Worm (Caenorhabditis elegans) whole organism, late embryonic: Measurements from ENCODE around the gene C45E5.1.

Source experiments
- ama-1 ChIP-seq: fragments of 150-350 bp; optimal IDR thresholded peaks from 2 replicates; lab custom pipeline; 2014
- ceh-48 ChIP-seq: sonication (generic microtip); optimal IDR thresholded peaks from 2 replicates; lab custom pipeline; 2016; ENCODE audit warnings: missing genetic modification characterization, inconsistent platforms, missing compliant biosample characterization
- dmd-4 ChIP-seq: sonication (generic microtip); optimal IDR thresholded peaks from 2 replicates; lab custom pipeline; 2016; ENCODE audit warnings: borderline replicate concordance, missing genetic modification characterization, missing compliant biosample characterization
- fkh-10 ChIP-seq: fragments of 150-350 bp; optimal IDR thresholded peaks from 2 replicates; lab custom pipeline; 2014; ENCODE audit warnings: missing biosample characterization, missing genetic modification reagents, missing genetic modification characterization
- mec-3 ChIP-seq: sonication (generic microtip); optimal IDR thresholded peaks from 2 replicates; lab custom pipeline; 2016; ENCODE audit warnings: borderline replicate concordance, missing genetic modification characterization, missing compliant biosample characterization
- pha-4 ChIP-seq: fragments of 150-350 bp; optimal IDR thresholded peaks from 2 replicates; lab custom pipeline; 2018; ENCODE audit warnings: missing biosample characterization, missing genetic modification reagents, missing genetic modification characterization
- pqm-1 ChIP-seq: sonication (generic microtip); optimal IDR thresholded peaks from 2 replicates; lab custom pipeline; 2016; ENCODE audit warnings: missing genetic modification characterization, missing compliant biosample characterization
- sox-4 ChIP-seq: sonication (generic microtip); optimal IDR thresholded peaks from 2 replicates; lab custom pipeline; 2017; ENCODE audit warnings: mild to moderate bottlenecking, missing genetic modification characterization, inconsistent platforms, missing compliant biosample characterization
- unc-55 ChIP-seq: sonication (generic microtip); optimal IDR thresholded peaks from 2 replicates; lab custom pipeline; 2017; ENCODE audit warnings: missing biosample characterization, missing genetic modification reagents, missing genetic modification characterization

ce11 chrIV:5757762-5758161 is 13.6 kb downstream of the C45E5.1 start, which contains the start of gene nhr-46:
- TF ChIP-seq mec-3 (tag; lab: Kevin White, UChicago): no peak
- TF ChIP-seq pqm-1 (tag; lab: Kevin White, UChicago): no peak
- no peak for TF ChIP-seq ama-1
- TF ChIP-seq fkh-10 (GFP tag; lab: Kevin White, UChicago): no peak
- no peak for TF ChIP-seq unc-55 (GFP tag; lab: Kevin White, UChicago)
- no peak for TF ChIP-seq ceh-48 (tag; lab: Kevin White, UChicago)
- TF ChIP-seq sox-4: no peak
- no peak for TF ChIP-seq pha-4 (tag; lab: Kevin White, UChicago)
- no peak for TF ChIP-seq dmd-4 (tag; lab: Kevin White, UChicago)
